Worm (Caenorhabditis elegans) whole organism, L4 larva: ENCODE data around the gene ric-4.

ENCODE experiments used
- F26F4.8 ChIP-seq: fragments of 200-800 bp; sonication (Bioruptor generic); conservative IDR thresholded peaks from 2 replicates; pipeline ENCODE4 v1.3.6; 2022; ENCODE audit warnings: missing genetic modification characterization, missing compliant biosample characterization
- F49E8.2 ChIP-seq: sonication (generic microtip); optimal IDR thresholded peaks from 2 replicates; lab custom pipeline; 2016; ENCODE audit warnings: missing compliant biosample characterization, mild to moderate bottlenecking, missing genetic modification characterization, borderline replicate concordance
- Y105C5A.15 ChIP-seq: fragments of 200-800 bp; sonication (Bioruptor generic); IDR thresholded peaks from 2 replicates; pipeline ENCODE4 v1.3.6; 2022; ENCODE audit warnings: missing genetic modification characterization, missing compliant biosample characterization
- Y5F2A.4 ChIP-seq: fragments of 200-800 bp; sonication (Bioruptor generic); optimal IDR thresholded peaks from 2 replicates; lab custom pipeline; 2018; ENCODE audit warnings: mild to moderate bottlenecking, missing genetic modification characterization, missing compliant biosample characterization
- aha-1 ChIP-seq: fragments of 150-350 bp; peaks from one replicate; lab custom pipeline; 2014; ENCODE audit warnings: missing biosample characterization, missing genetic modification characterization
- aly-2 ChIP-seq: sonication (generic microtip); optimal IDR thresholded peaks from 2 replicates; lab custom pipeline; 2018; ENCODE audit warnings: missing biosample characterization, missing genetic modification characterization
- ama-1 ChIP-seq: fragments of 150-350 bp; optimal IDR thresholded peaks from 2 replicates; lab custom pipeline; 2014; ENCODE audit warnings: inconsistent platforms, mixed read lengths
- arid-1 ChIP-seq: fragments of 200-800 bp; sonication (Bioruptor generic); conservative IDR thresholded peaks from 2 replicates; pipeline ENCODE4 v1.3.6; 2022; ENCODE audit warnings: missing genetic modification reagents, missing genetic modification characterization, missing compliant biosample characterization
- ceh-44 ChIP-seq: fragments of 200-800 bp; sonication (Bioruptor generic); IDR thresholded peaks from 2 replicates; pipeline ENCODE4 v1.3.6; 2022; ENCODE audit warnings: missing genetic modification reagents, missing genetic modification characterization, missing compliant biosample characterization
- cey-2 ChIP-seq: sonication (generic microtip); optimal IDR thresholded peaks from 3 replicates; lab custom pipeline; 2017; ENCODE audit warnings: missing genetic modification characterization, mild to moderate bottlenecking, missing compliant biosample characterization, antibody characterized with exemption, borderline replicate concordance; ENCODE audit not compliant: insufficient read depth
- ctbp-1 ChIP-seq: fragments of 200-800 bp; sonication (Bioruptor generic); IDR thresholded peaks from 2 replicates; pipeline ENCODE4 v1.3.6; 2022; ENCODE audit warnings: missing genetic modification reagents, missing genetic modification characterization, missing compliant biosample characterization
- daf-16 ChIP-seq, 3 experiments: sonication (generic microtip); optimal IDR thresholded peaks; 2 replicates each; lab custom pipeline; 2016 to 2017; ENCODE audit warnings: missing genetic modification characterization in 3 of 3, missing genetic modification reagents in 3 of 3, mild to moderate bottlenecking in 2 of 3, missing compliant biosample characterization in 2 of 3, missing biosample characterization in 1 of 3, moderate library complexity in 1 of 3
- daf-19 ChIP-seq: fragments of 200-800 bp; sonication (Bioruptor generic); conservative IDR thresholded peaks from 2 replicates; pipeline ENCODE4 v1.3.6; 2022; ENCODE audit warnings: missing genetic modification characterization, missing compliant biosample characterization
- dmd-6 ChIP-seq: fragments of 200-800 bp; sonication (Bioruptor generic); IDR thresholded peaks from 2 replicates; pipeline ENCODE4 v1.3.6; 2022; ENCODE audit warnings: missing genetic modification reagents, missing genetic modification characterization, missing compliant biosample characterization
- dmd-8 ChIP-seq: fragments of 200-800 bp; sonication (Bioruptor generic); IDR thresholded peaks from 2 replicates; pipeline ENCODE4 v1.3.6; 2022; ENCODE audit warnings: missing genetic modification characterization, missing compliant biosample characterization
- dve-1 ChIP-seq: sonication (generic microtip); optimal IDR thresholded peaks from 2 replicates; lab custom pipeline; 2017; ENCODE audit warnings: antibody characterized with exemption, mild to moderate bottlenecking, missing genetic modification characterization, missing compliant biosample characterization; ENCODE audit not compliant: insufficient read depth
- fkh-10 ChIP-seq: fragments of 150-350 bp; optimal IDR thresholded peaks from 2 replicates; lab custom pipeline; 2014; ENCODE audit warnings: missing biosample characterization, missing genetic modification reagents, missing genetic modification characterization
- hlh-11 ChIP-seq: fragments of 200-800 bp; sonication (Bioruptor generic); optimal IDR thresholded peaks from 2 replicates; lab custom pipeline; 2018; ENCODE audit warnings: mild to moderate bottlenecking, missing genetic modification characterization, missing compliant biosample characterization
- lin-15B ChIP-seq: fragments of 150-350 bp; sonication (generic microtip); optimal IDR thresholded peaks from 3 replicates; lab custom pipeline; 2014; ENCODE audit warnings: missing biosample characterization, missing genetic modification characterization
- lin-29 ChIP-seq: fragments of 200-800 bp; sonication (Bioruptor generic); IDR thresholded peaks from 2 replicates; pipeline ENCODE4 v1.3.6; 2022; ENCODE audit warnings: missing genetic modification reagents, missing genetic modification characterization, missing compliant biosample characterization
- lin-39 ChIP-seq: fragments of 150-350 bp; optimal IDR thresholded peaks from 2 replicates; lab custom pipeline; 2014; ENCODE audit warnings: missing biosample characterization, missing genetic modification reagents, missing genetic modification characterization
- lsy-2 ChIP-seq, 2 experiments: fragments of 150-350 bp in 1 of 2; sonication (generic microtip) in 1 of 2; optimal IDR thresholded peaks; 2 replicates each; lab custom pipeline; 2014 to 2017; ENCODE audit warnings: missing biosample characterization in 2 of 2, missing genetic modification characterization in 2 of 2
- mdt-29 ChIP-seq: fragments of 200-800 bp; sonication (Bioruptor generic); IDR thresholded peaks from 2 replicates; pipeline ENCODE4 v1.3.6; 2022; ENCODE audit warnings: missing genetic modification reagents, missing genetic modification characterization, missing compliant biosample characterization
- mep-1 ChIP-seq: fragments of 150-350 bp; sonication (generic microtip); optimal IDR thresholded peaks from 3 replicates; lab custom pipeline; 2014; ENCODE audit warnings: missing biosample characterization, missing genetic modification characterization
- mxl-3 ChIP-seq: fragments of 200-800 bp; sonication (Bioruptor generic); optimal IDR thresholded peaks from 2 replicates; lab custom pipeline; 2018; ENCODE audit warnings: mild to moderate bottlenecking, missing genetic modification characterization, missing compliant biosample characterization
- nhr-11 ChIP-seq: fragments of 150-350 bp; optimal IDR thresholded peaks from 2 replicates; lab custom pipeline; 2014; ENCODE audit warnings: missing biosample characterization, missing genetic modification characterization
- nhr-237 ChIP-seq: sonication (generic microtip); optimal IDR thresholded peaks from 2 replicates; lab custom pipeline; 2017; ENCODE audit warnings: missing biosample characterization, missing genetic modification characterization
- nhr-28 ChIP-seq: fragments of 150-350 bp; optimal IDR thresholded peaks from 2 replicates; lab custom pipeline; 2014; ENCODE audit warnings: missing biosample characterization, missing genetic modification characterization
- nhr-42 ChIP-seq: fragments of 200-800 bp; sonication (Bioruptor generic); IDR thresholded peaks from 2 replicates; pipeline ENCODE4 v1.3.6; 2022; ENCODE audit warnings: missing genetic modification characterization, missing compliant biosample characterization
- nhr-6 ChIP-seq: fragments of 150-350 bp; optimal IDR thresholded peaks from 2 replicates; lab custom pipeline; 2014; ENCODE audit warnings: missing biosample characterization, missing genetic modification characterization
- nhr-77 ChIP-seq: fragments of 150-350 bp; optimal IDR thresholded peaks from 2 replicates; lab custom pipeline; 2014; ENCODE audit warnings: missing biosample characterization, missing genetic modification characterization
- php-3 ChIP-seq: fragments of 200-800 bp; sonication (Bioruptor generic); IDR thresholded peaks from 2 replicates; pipeline ENCODE4 v1.3.6; 2022; ENCODE audit warnings: missing genetic modification reagents, missing genetic modification characterization, missing compliant biosample characterization
- pqm-1 ChIP-seq: sonication (generic microtip); optimal IDR thresholded peaks from 2 replicates; lab custom pipeline; 2017; ENCODE audit warnings: missing biosample characterization, missing genetic modification characterization
- rbr-2 ChIP-seq: sonication (generic microtip); optimal IDR thresholded peaks from 2 replicates; lab custom pipeline; 2016; ENCODE audit warnings: missing genotype, missing genetic modification characterization, missing compliant biosample characterization
- saeg-2 ChIP-seq: fragments of 200-800 bp; sonication (Bioruptor generic); IDR thresholded peaks from 2 replicates; pipeline ENCODE4 v1.3.6; 2022; ENCODE audit warnings: missing genetic modification reagents, missing genetic modification characterization, missing compliant biosample characterization
- set-16 ChIP-seq: fragments of 200-800 bp; sonication (Bioruptor generic); IDR thresholded peaks from 2 replicates; pipeline ENCODE4 v1.3.6; 2022; ENCODE audit warnings: missing genetic modification reagents, missing genetic modification characterization, missing compliant biosample characterization
- snpc-1.2 ChIP-seq: fragments of 200-800 bp; sonication (Bioruptor generic); IDR thresholded peaks from 2 replicates; pipeline ENCODE4 v1.3.6; 2022; ENCODE audit warnings: missing genetic modification reagents, missing genetic modification characterization, missing compliant biosample characterization
- tra-1 ChIP-seq: fragments of 200-800 bp; sonication (Bioruptor generic); IDR thresholded peaks from 2 replicates; pipeline ENCODE4 v1.3.6; 2022; ENCODE audit warnings: missing genetic modification reagents, missing genetic modification characterization, missing compliant biosample characterization
- vab-7 ChIP-seq: fragments of 200-800 bp; sonication (Bioruptor generic); IDR thresholded peaks from 2 replicates; pipeline ENCODE4 v1.3.6; 2022; ENCODE audit warnings: missing genetic modification reagents, missing genetic modification characterization, missing compliant biosample characterization
- zag-1 ChIP-seq: fragments of 150-350 bp; optimal IDR thresholded peaks from 2 replicates; lab custom pipeline; 2014; ENCODE audit warnings: missing biosample characterization, missing genetic modification characterization
- zfp-3 ChIP-seq: fragments of 200-800 bp; sonication (Bioruptor generic); conservative IDR thresholded peaks from 2 replicates; pipeline ENCODE4 v1.3.6; 2022; ENCODE audit warnings: missing genetic modification reagents, missing genetic modification characterization, missing compliant biosample characterization
- zip-2 ChIP-seq: fragments of 150-350 bp; optimal IDR thresholded peaks from 2 replicates; lab custom pipeline; 2014; ENCODE audit warnings: missing biosample characterization, missing genetic modification characterization
- ztf-7 ChIP-seq: fragments of 150-350 bp; optimal IDR thresholded peaks from 2 replicates; lab custom pipeline; 2014; ENCODE audit warnings: missing biosample characterization, missing genetic modification characterization

The ric-4 gene

DNA sequence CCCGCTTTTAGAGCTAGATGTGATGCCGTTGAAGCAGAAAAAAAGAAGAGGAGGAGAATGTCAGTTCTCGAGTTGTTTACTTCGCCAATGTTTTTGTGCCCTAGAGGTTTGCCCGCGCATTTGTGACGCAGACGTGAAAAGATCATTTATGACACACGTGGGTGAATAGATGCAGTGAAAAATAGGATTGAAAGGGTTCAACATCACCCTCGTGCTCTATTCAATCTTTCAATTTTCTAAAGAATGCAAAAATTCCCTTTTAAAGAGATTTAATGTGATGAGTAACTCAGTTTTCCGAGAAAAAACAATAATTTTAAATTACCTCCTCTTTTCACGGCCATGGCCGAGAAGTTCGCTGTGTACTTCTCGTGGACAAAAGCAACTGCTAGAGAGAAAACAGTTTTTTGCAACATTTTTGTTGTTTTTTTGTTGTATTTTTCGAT is 23.6 kb downstream of the ric-4 start (continued):
- TF ChIP-seq zag-1 (tag; lab: Kevin White, UChicago) = no peak
- TF ChIP-seq aha-1 (tag; lab: Kevin White, UChicago) = peak; percentile 96
- no peak for TF ChIP-seq ceh-44
- TF ChIP-seq mxl-3 (GFP tag; lab: Kevin White, UChicago) = peak; percentile 20
- peak; percentile 33; the same call in 1 of the 2 replicates for TF ChIP-seq dmd-6
- no peak for TF ChIP-seq nhr-77 (tag; lab: Kevin White, UChicago)
- TF ChIP-seq nhr-42 (GFP tag; lab: Robert Waterston, UW) = no peak
- TF ChIP-seq fkh-10 (GFP tag; lab: Kevin White, UChicago) = peak; percentile 87
- TF ChIP-seq nhr-28 (tag; lab: Kevin White, UChicago) = peak; percentile 78
- TF ChIP-seq saeg-2 (GFP tag; lab: Robert Waterston, UW) = no peak
- TF ChIP-seq nhr-11 (tag; lab: Kevin White, UChicago) = peak; percentile 78
- TF ChIP-seq rbr-2 = peak; percentile 53
- no peak for TF ChIP-seq php-3 (GFP tag; lab: Robert Waterston, UW)
- TF ChIP-seq zip-2 (tag; lab: Kevin White, UChicago) = no peak
- TF ChIP-seq cey-2 (tag; lab: Kevin White, UChicago) = no peak
- no peak for TF ChIP-seq ztf-7 (tag; lab: Kevin White, UChicago)
- no peak for TF ChIP-seq F49E8.2
- no peak for TF ChIP-seq mdt-29 (GFP tag; lab: Robert Waterston, UW)
- no peak for TF ChIP-seq snpc-1.2 (GFP tag; lab: Robert Waterston, UW)
- no peak for TF ChIP-seq arid-1 (GFP tag; lab: Robert Waterston, UW)
- no peak for TF ChIP-seq nhr-6 (tag; lab: Kevin White, UChicago)
- no peak for TF ChIP-seq aly-2 (tag; lab: Kevin White, UChicago)
- TF ChIP-seq nhr-237 (tag; lab: Kevin White, UChicago) = no peak
- TF ChIP-seq F26F4.8 (GFP tag; lab: Robert Waterston, UW) = no peak
- no peak for TF ChIP-seq dmd-8 (GFP tag; lab: Robert Waterston, UW)
- no peak for TF ChIP-seq vab-7
- TF ChIP-seq lin-15B (tag; lab: Kevin White, UChicago) = no peak
- no peak for TF ChIP-seq set-16 (GFP tag; lab: Robert Waterston, UW)
- TF ChIP-seq lin-29 (GFP tag; lab: Robert Waterston, UW) = no peak
- peak in 1 of 2 experiments; percentile 52 for TF ChIP-seq daf-16 (GFP tag; optimal IDR thresholded peaks at IDR 0.05; lab: Kevin White, UChicago)
- TF ChIP-seq daf-16 (tag; optimal IDR thresholded peaks at IDR 0.05; lab: Kevin White, UChicago) = peak; percentile 82
- TF ChIP-seq ama-1 (lab: Kevin White, UChicago) = no peak
- TF ChIP-seq pqm-1 = no peak
- peak; percentile 57 for TF ChIP-seq mep-1 (tag; lab: Kevin White, UChicago)
- no peak for TF ChIP-seq Y105C5A.15 (GFP tag; lab: Robert Waterston, UW)
- TF ChIP-seq tra-1 (GFP tag; lab: Robert Waterston, UW) = no peak
- TF ChIP-seq lsy-2 (tag; optimal IDR thresholded peaks at IDR 0.05; lab: Kevin White, UChicago) = peak; percentile 28 to 47
- no peak for TF ChIP-seq zfp-3 (GFP tag; lab: Robert Waterston, UW)
- peak; percentile 40; the same call in 1 of the 2 replicates for TF ChIP-seq ctbp-1 (GFP tag; lab: Robert Waterston, UW)
- TF ChIP-seq, all 104 proteins: peak for 22

DNA sequence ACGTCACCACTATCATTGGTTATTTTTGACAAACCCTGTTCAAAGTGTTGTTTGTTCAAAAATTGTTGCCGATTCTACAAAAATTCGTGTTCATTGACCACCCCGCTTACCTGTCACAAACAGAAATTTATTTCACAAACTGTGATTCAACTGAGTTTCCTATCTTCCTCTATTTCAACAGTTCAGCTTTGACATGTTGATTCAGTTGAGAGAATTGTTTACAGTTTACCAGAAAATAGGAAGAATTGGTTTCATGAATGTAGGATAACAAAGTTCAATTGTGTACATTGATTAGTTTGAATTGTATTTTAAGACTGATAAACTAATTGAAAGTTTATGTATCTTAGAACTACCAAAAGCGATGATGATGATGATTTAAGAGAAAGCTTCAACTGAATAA is 24.5 kb downstream of the ric-4 start:
- TF ChIP-seq lin-39 (tag; lab: Kevin White, UChicago) = no peak
- TF ChIP-seq hlh-11 (tag; lab: Kevin White, UChicago) = peak; percentile 45
- no peak for TF ChIP-seq daf-16 (GFP tag; optimal IDR thresholded peaks at IDR 0.05; lab: Kevin White, UChicago)
- peak; percentile 100 for TF ChIP-seq daf-16 (tag; optimal IDR thresholded peaks at IDR 0.05; lab: Kevin White, UChicago)
- no peak for TF ChIP-seq daf-19 (GFP tag; lab: Robert Waterston, UW)
- no peak for TF ChIP-seq Y5F2A.4 (GFP tag; lab: Kevin White, UChicago)
- peak; percentile 69 for TF ChIP-seq nhr-28 (tag; lab: Kevin White, UChicago)
- peak; percentile 22 for TF ChIP-seq pqm-1
- peak; percentile 53 for TF ChIP-seq dve-1 (tag; lab: Kevin White, UChicago)
- peak; percentile 34 for TF ChIP-seq nhr-77 (tag; lab: Kevin White, UChicago)
- no peak for TF ChIP-seq dmd-6
